Fruit fly (Drosophila melanogaster) whole organism, embryonic: ENCODE data around the gene CG2247.
A peak's percentile ranks its signal among the peaks of the same experiment; 100 is the strongest.

Experiments
- Bteb2 ChIP-seq: fragments of 200-800 bp; sonication (Bioruptor generic); optimal IDR thresholded peaks from 2 replicates; lab custom pipeline; 2016; ENCODE audit warnings: missing biosample characterization, missing genetic modification characterization
- CG11504 ChIP-seq: fragments of 200-800 bp; sonication (Bioruptor generic); optimal IDR thresholded peaks from 3 replicates; lab custom pipeline; 2019; ENCODE audit warnings: missing biosample characterization, mild to moderate bottlenecking, missing genetic modification characterization, moderate library complexity
- CG12219 ChIP-seq: fragments of 200-800 bp; sonication (Bioruptor generic); optimal IDR thresholded peaks from 3 replicates; lab custom pipeline; 2018; ENCODE audit warnings: missing biosample characterization, mild to moderate bottlenecking, missing genetic modification characterization
- CG15269 ChIP-seq: fragments of 200-800 bp; sonication (Bioruptor generic); optimal IDR thresholded peaks from 2 replicates; lab custom pipeline; 2018; ENCODE audit warnings: missing biosample characterization, mild to moderate bottlenecking, missing genetic modification characterization, moderate library complexity
- CG18476 ChIP-seq: fragments of 200-800 bp; sonication (Bioruptor generic); optimal IDR thresholded peaks from 2 replicates; lab custom pipeline; 2016; ENCODE audit warnings: missing biosample characterization, mild to moderate bottlenecking, missing genetic modification characterization
- CG7839 ChIP-seq: fragments of 200-800 bp; sonication (Bioruptor generic); optimal IDR thresholded peaks from 3 replicates; lab custom pipeline; 2018; ENCODE audit warnings: missing biosample characterization, mild to moderate bottlenecking, missing genetic modification characterization, moderate library complexity
- Hsf ChIP-seq: fragments of 200-800 bp; sonication (Bioruptor generic); optimal IDR thresholded peaks from 3 replicates; lab custom pipeline; 2016; ENCODE audit warnings: missing biosample characterization, missing genetic modification characterization
- Lpt ChIP-seq: fragments of >200 bp; optimal IDR thresholded peaks from 2 replicates; lab custom pipeline; 2018; ENCODE audit warnings: missing biosample characterization, missing genetic modification characterization
- hth ChIP-seq: fragments of >200 bp; optimal IDR thresholded peaks from 2 replicates; lab custom pipeline; 2017; ENCODE audit warnings: inconsistent platforms
- prd ChIP-seq, 3 experiments: fragments of >200 bp in 2 of 3; fragments of 200-800 bp in 1 of 3; sonication (Bioruptor generic) in 1 of 3; optimal IDR thresholded peaks in 2 of 3; IDR thresholded peaks in 1 of 3; 2 replicates in 2 of 3; 3 replicates in 1 of 3; pipeline versions ENCODE4 v1.3.6 to Lab custom; 2017 to 2022; ENCODE audit warnings: missing biosample characterization in 1 of 3, missing genetic modification characterization in 1 of 3
- slp2 ChIP-seq: fragments of 200-800 bp; sonication (Bioruptor generic); optimal IDR thresholded peaks from 2 replicates; lab custom pipeline; 2016; ENCODE audit warnings: missing biosample characterization, missing genetic modification characterization
- zen ChIP-seq: fragments of 200-800 bp; sonication (Bioruptor generic); optimal IDR thresholded peaks from 3 replicates; lab custom pipeline; 2018; ENCODE audit warnings: missing biosample characterization, mild to moderate bottlenecking, missing genetic modification characterization, moderate library complexity

dm6 chrX:11569956-11570695, 41.3 kb downstream of the CG2247 start, which contains the start of the genes Polr2A and CG11699:
- TF ChIP-seq slp2 (GFP tag; lab: Kevin White, UChicago) (no peak), zen (peak; percentile 40), Bteb2 (GFP tag; lab: Kevin White, UChicago) (no peak), prd (optimal IDR thresholded peaks at IDR 0.05; lab: Kevin White, UChicago) (no peak), prd (GFP tag; IDR thresholded peaks at IDR 0.05; lab: Robert Waterston, UW) (peak; percentile 25; the same call in 1 of the 3 replicates), Hsf (no peak), CG7839 (tag; lab: Kevin White, UChicago) (no peak), CG11504 (no peak), hth (lab: Kevin White, UChicago) (no peak), Lpt (GFP tag; lab: Kevin White, UChicago) (no peak), CG15269 (tag; lab: Kevin White, UChicago) (no peak), CG12219 (GFP tag; lab: Kevin White, UChicago) (no peak), CG18476 (no peak)
